Worm (Caenorhabditis elegans) whole organism, L3 larva: ENCODE data around the gene dpyd-1.

ENCODE experiments used
- R02D3.7 ChIP-seq: fragments of 150-350 bp; optimal IDR thresholded peaks from 2 replicates; lab custom pipeline; 2014; ENCODE audit warnings: missing biosample characterization, missing genetic modification characterization
- ZK546.5 ChIP-seq: sonication (generic microtip); optimal IDR thresholded peaks from 2 replicates; lab custom pipeline; 2017; ENCODE audit warnings: missing biosample characterization, missing genetic modification characterization
- ceh-28 ChIP-seq: fragments of 150-350 bp; optimal IDR thresholded peaks from 2 replicates; lab custom pipeline; 2014; ENCODE audit warnings: missing biosample characterization, missing genetic modification reagents, missing genetic modification characterization
- elt-1 ChIP-seq: fragments of 150-350 bp; optimal IDR thresholded peaks from 2 replicates; lab custom pipeline; 2014; ENCODE audit warnings: missing biosample characterization, missing genetic modification characterization
- elt-3 ChIP-seq, 3 experiments: fragments of 150-350 bp in 1 of 3; sonication (generic microtip) in 2 of 3; optimal IDR thresholded peaks; 2 replicates in 2 of 3; 4 replicates in 1 of 3; lab custom pipeline; 2014 to 2017; ENCODE audit warnings: missing biosample characterization in 3 of 3, missing genetic modification characterization in 3 of 3
- fos-1 ChIP-seq: fragments of 150-350 bp; optimal IDR thresholded peaks from 2 replicates; lab custom pipeline; 2014; ENCODE audit warnings: missing biosample characterization, missing genetic modification characterization
- jun-1 ChIP-seq: fragments of 150-350 bp; optimal IDR thresholded peaks from 2 replicates; lab custom pipeline; 2014; ENCODE audit warnings: missing biosample characterization, missing genetic modification reagents, missing genetic modification characterization
- lin-39 ChIP-seq: fragments of 150-350 bp; optimal IDR thresholded peaks from 2 replicates; lab custom pipeline; 2018; ENCODE audit warnings: missing biosample characterization, missing genetic modification reagents, missing genetic modification characterization
- nhr-11 ChIP-seq: fragments of 150-350 bp; optimal IDR thresholded peaks from 2 replicates; lab custom pipeline; 2014; ENCODE audit warnings: missing biosample characterization, missing genetic modification characterization
- nhr-237 ChIP-seq: fragments of 150-350 bp; optimal IDR thresholded peaks from 2 replicates; lab custom pipeline; 2014; ENCODE audit warnings: missing biosample characterization, missing genetic modification characterization
- nhr-28 ChIP-seq: fragments of 150-350 bp; optimal IDR thresholded peaks from 2 replicates; lab custom pipeline; 2014; ENCODE audit warnings: missing biosample characterization, missing genetic modification characterization
- sea-2 ChIP-seq: fragments of 150-350 bp; sonication (generic microtip); optimal IDR thresholded peaks from 4 replicates; lab custom pipeline; 2014; ENCODE audit warnings: missing biosample characterization, missing genetic modification reagents, missing genetic modification characterization
- unc-39 ChIP-seq: sonication (generic microtip); optimal IDR thresholded peaks from 4 replicates; lab custom pipeline; 2017; ENCODE audit warnings: missing biosample characterization, missing genetic modification characterization

DNA sequence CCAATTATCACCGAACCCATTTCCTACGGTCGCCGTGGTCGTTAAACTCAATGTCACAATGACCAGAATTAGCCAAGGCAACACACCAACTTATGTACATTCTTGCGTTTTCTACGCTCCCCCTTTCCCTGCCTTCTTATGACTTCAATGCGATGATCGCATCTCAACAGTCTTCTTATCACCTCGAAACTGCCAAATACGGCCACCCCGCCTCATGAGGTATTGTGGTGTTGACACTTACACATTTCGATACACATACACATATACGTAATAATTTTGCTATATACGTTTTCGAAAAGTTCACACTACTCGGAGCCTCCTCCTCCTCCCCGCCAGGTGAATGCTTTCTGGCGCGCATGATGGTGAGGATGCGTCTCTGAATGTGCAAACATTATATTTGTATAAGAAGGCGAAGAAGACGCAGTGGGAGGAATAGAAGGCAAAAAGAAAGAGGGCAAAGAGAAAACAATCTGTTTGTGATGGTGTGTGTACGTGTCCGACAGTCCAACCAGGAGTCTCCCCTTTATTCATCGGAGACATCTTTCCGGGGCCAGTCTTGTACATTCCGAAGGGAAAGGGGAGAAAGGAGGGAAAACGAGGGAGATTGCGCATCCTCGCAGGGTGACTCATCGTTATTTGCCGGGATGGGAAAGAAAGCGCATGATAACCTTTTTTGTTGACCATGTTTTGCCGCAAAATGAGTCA, 12.4 kb downstream of the dpyd-1 start:
- TF ChIP-seq elt-1 (tag; lab: Kevin White, UChicago) (no peak), ZK546.5 (tag; lab: Kevin White, UChicago) (no peak), elt-3 (tag; optimal IDR thresholded peaks at IDR 0.05; lab: Kevin White, UChicago) (no peak), nhr-237 (tag; lab: Kevin White, UChicago) (no peak), nhr-28 (tag; lab: Kevin White, UChicago) (no peak), unc-39 (tag; lab: Kevin White, UChicago) (no peak), sea-2 (GFP tag; lab: Kevin White, UChicago) (no peak), nhr-11 (tag; lab: Kevin White, UChicago) (no peak), jun-1 (tag; lab: Kevin White, UChicago) (peak; percentile 82), lin-39 (tag; lab: Kevin White, UChicago) (no peak), R02D3.7 (tag; lab: Kevin White, UChicago) (no peak), ceh-28 (tag; lab: Kevin White, UChicago) (no peak), fos-1 (tag; lab: Kevin White, UChicago) (peak; percentile 75)
